Worm (Caenorhabditis elegans): ENCODE data around the gene C44B12.9.
A peak's percentile ranks its signal among the peaks of the same experiment; 100 is the strongest.

Gene C44B12.9

ce11 chrIV:1093870-1094564 is 10.4 kb downstream of the C44B12.9 start, which contains the start of the genes cct-8 and Y55F3AR.2:
Gene cct-8 (minus strand): TSS chrIV:1093920.
Gene Y55F3AR.2 (plus strand): TSS chrIV:1094541.
- TF ChIP-seq C04F5.9 (tag; optimal IDR thresholded peaks at IDR 0.05) (peak; percentile 100), alr-1 (tag; optimal IDR thresholded peaks at IDR 0.05; ENCODE audit: borderline replicate concordance) (no peak), nhr-28 (tag; optimal IDR thresholded peaks at IDR 0.05) (peak; percentile 23), nhr-71 (tag; optimal IDR thresholded peaks at IDR 0.05) (peak; percentile 98), sox-4 (tag; optimal IDR thresholded peaks at IDR 0.05) (peak; percentile 92), mef-2 (tag; optimal IDR thresholded peaks at IDR 0.05) (peak; percentile 91), nhr-76 (tag; optimal IDR thresholded peaks at IDR 0.05) (no peak), C34B4.2 (tag; optimal IDR thresholded peaks at IDR 0.05) (peak; percentile 97), lsy-2 (tag; optimal IDR thresholded peaks at IDR 0.05) (peak; percentile 100), isw-1 (GFP tag; IDR thresholded peaks at IDR 0.05) (peak; percentile 99), lin-15B (tag; optimal IDR thresholded peaks at IDR 0.05) (peak; percentile 92), ama-1 (optimal IDR thresholded peaks at IDR 0.05) (peak; percentile 81), ceh-90 (tag; optimal IDR thresholded peaks at IDR 0.05) (peak; percentile 68), Y116A8C.19 (tag; optimal IDR thresholded peaks at IDR 0.05; ENCODE audit: borderline replicate concordance) (peak; percentile 36), irx-1 (tag; optimal IDR thresholded peaks at IDR 0.05) (peak; percentile 97), fkh-10 (GFP tag; optimal IDR thresholded peaks at IDR 0.05) (peak; percentile 93), snu-23 (GFP tag; optimal IDR thresholded peaks at IDR 0.05) (peak; percentile 99), C16A3.4 (tag; optimal IDR thresholded peaks at IDR 0.05) (peak; percentile 96), efl-3 (GFP tag; optimal IDR thresholded peaks at IDR 0.05) (peak; percentile 89), sup-37 (GFP tag; optimal IDR thresholded peaks at IDR 0.05) (peak; percentile 99), skn-1 (tag; optimal IDR thresholded peaks at IDR 0.05) (peak; percentile 93), lin-13 (GFP tag; optimal IDR thresholded peaks at IDR 0.05) (peak; percentile 96), efl-1 (optimal IDR thresholded peaks at IDR 0.05) (peak; percentile 96 to 97), efl-1 (GFP tag; optimal IDR thresholded peaks at IDR 0.05 in 1 of 2) (peak; percentile 88 to 99), rnt-1 (tag; optimal IDR thresholded peaks at IDR 0.05) (peak; percentile 97), sptf-1 (tag; optimal IDR thresholded peaks at IDR 0.05) (no peak), hlh-17 (GFP tag; optimal IDR thresholded peaks at IDR 0.05; ENCODE audit: borderline replicate concordance) (no peak), unc-62 (GFP tag; optimal IDR thresholded peaks at IDR 0.05) (peak; percentile 20), grh-1 (GFP tag; IDR thresholded peaks at IDR 0.05) (peak; percentile 99), vab-15 (tag; optimal IDR thresholded peaks at IDR 0.05) (peak; percentile 95), lin-39 (tag; optimal IDR thresholded peaks at IDR 0.05) (peak; percentile 98), ceh-63 (GFP tag; optimal IDR thresholded peaks at IDR 0.05) (peak; percentile 78), lin-35 (GFP tag; optimal IDR thresholded peaks at IDR 0.05) (peak; percentile 89 to 93), unc-86 (tag; optimal IDR thresholded peaks at IDR 0.05) (peak; percentile 98), tbx-2 (tag; optimal IDR thresholded peaks at IDR 0.05) (peak; percentile 98), nhr-11 (tag; optimal IDR thresholded peaks at IDR 0.05) (peak; percentile 92), unc-98 (GFP tag; IDR thresholded peaks at IDR 0.05) (peak; percentile 87), fkh-8 (tag; optimal IDR thresholded peaks at IDR 0.05) (peak; percentile 99), blmp-1 (tag; optimal IDR thresholded peaks at IDR 0.05) (peak; percentile 66), pqm-1 (tag; optimal IDR thresholded peaks at IDR 0.05) (no peak), ztf-11 (tag; optimal IDR thresholded peaks at IDR 0.05) (peak in 1 of 2 experiments; percentile 92), dsc-1 (tag; optimal IDR thresholded peaks at IDR 0.05) (peak; percentile 99), ztf-4 (tag; optimal IDR thresholded peaks at IDR 0.05) (peak; percentile 94), mab-9 (GFP tag; IDR thresholded peaks at IDR 0.05) (peak; percentile 98), zip-4 (GFP tag; optimal IDR thresholded peaks at IDR 0.05) (peak; percentile 97), nhr-84 (tag; optimal IDR thresholded peaks at IDR 0.05) (peak; percentile 24), swsn-7 (tag; optimal IDR thresholded peaks at IDR 0.05) (peak; percentile 99), hlh-4 (tag; optimal IDR thresholded peaks at IDR 0.05) (no peak), zag-1 (tag; optimal IDR thresholded peaks at IDR 0.05) (peak; percentile 62), jun-1 (tag; optimal IDR thresholded peaks at IDR 0.05) (peak; percentile 98), elt-2 (tag; optimal IDR thresholded peaks at IDR 0.05) (peak; percentile 93), mep-1 (tag; optimal IDR thresholded peaks at IDR 0.05) (peak; percentile 97), aly-2 (tag; optimal IDR thresholded peaks at IDR 0.05) (peak; percentile 97)
